Fruit fly (Drosophila melanogaster) whole organism, embryonic: ENCODE data around the gene nmo.

ENCODE experiments used
- Aef1 ChIP-seq: fragments of 200-800 bp; sonication (Bioruptor generic); IDR thresholded peaks from 3 replicates; pipeline ENCODE4 v1.3.6; 2022; ENCODE audit warnings: missing biosample characterization, missing genetic modification characterization
- Antp ChIP-seq: fragments of 200-800 bp; sonication (Bioruptor generic); optimal IDR thresholded peaks from 3 replicates; lab custom pipeline; 2016; ENCODE audit warnings: missing biosample characterization, missing genetic modification characterization
- Awh ChIP-seq: fragments of 200-800 bp; sonication (Bioruptor generic); IDR thresholded peaks from 2 replicates; pipeline ENCODE4, ENCODE4 v1.3.6; 2022; ENCODE audit warnings: missing biosample characterization, missing genetic modification characterization
- B-H2 ChIP-seq: fragments of 200-800 bp; sonication (Bioruptor generic); optimal IDR thresholded peaks from 2 replicates; lab custom pipeline; 2018; ENCODE audit warnings: missing biosample characterization, mild to moderate bottlenecking, missing genetic modification characterization
- BtbVII ChIP-seq: fragments of 200-800 bp; sonication (Bioruptor generic); optimal IDR thresholded peaks from 3 replicates; lab custom pipeline; 2017; ENCODE audit warnings: missing biosample characterization, mild to moderate bottlenecking, missing genetic modification characterization
- CG10462 ChIP-seq: fragments of 200-800 bp; sonication (Bioruptor generic); optimal IDR thresholded peaks from 2 replicates; lab custom pipeline; 2016; ENCODE audit warnings: missing biosample characterization, missing genetic modification characterization
- CG11695 ChIP-seq: fragments of 200-800 bp; sonication (Bioruptor generic); IDR thresholded peaks from 3 replicates; pipeline ENCODE4 v1.3.6; 2022; ENCODE audit warnings: missing biosample characterization, missing genetic modification characterization
- CG12219 ChIP-seq: fragments of 200-800 bp; sonication (Bioruptor generic); optimal IDR thresholded peaks from 3 replicates; lab custom pipeline; 2018; ENCODE audit warnings: missing biosample characterization, mild to moderate bottlenecking, missing genetic modification characterization
- CG12744 ChIP-seq: fragments of 200-800 bp; sonication (Bioruptor generic); optimal IDR thresholded peaks from 2 replicates; lab custom pipeline; 2016; ENCODE audit warnings: missing biosample characterization, missing genetic modification characterization
- CG13123 ChIP-seq: fragments of 200-800 bp; sonication (Bioruptor generic); optimal IDR thresholded peaks from 2 replicates; lab custom pipeline; 2016; ENCODE audit warnings: missing biosample characterization, missing genetic modification characterization
- CG14014 ChIP-seq: fragments of 200-800 bp; sonication (Bioruptor generic); IDR thresholded peaks from 2 replicates; pipeline ENCODE4 v1.3.6; 2022; ENCODE audit warnings: missing biosample characterization, missing genetic modification characterization
- CG17328 ChIP-seq: fragments of 200-800 bp; sonication (Bioruptor generic); IDR thresholded peaks from 2 replicates; pipeline ENCODE4 v1.3.6; 2022; ENCODE audit warnings: missing biosample characterization, missing genetic modification characterization
- CG18599 ChIP-seq: fragments of 200-800 bp; sonication (Bioruptor generic); optimal IDR thresholded peaks from 3 replicates; lab custom pipeline; 2017; ENCODE audit warnings: missing biosample characterization, missing genetic modification characterization, mild to moderate bottlenecking, moderate library complexity, missing genetic modification reagents
- CG2678 ChIP-seq: fragments of 200-800 bp; sonication (Bioruptor generic); optimal IDR thresholded peaks from 3 replicates; lab custom pipeline; 2019; ENCODE audit warnings: missing biosample characterization, mild to moderate bottlenecking, missing genetic modification characterization, moderate library complexity
- CG30020 ChIP-seq: fragments of 200-800 bp; optimal IDR thresholded peaks from 2 replicates; lab custom pipeline; 2019; ENCODE audit warnings: missing biosample characterization, mild to moderate bottlenecking, missing genetic modification characterization, moderate library complexity
- CG30403 ChIP-seq: fragments of 200-800 bp; sonication (Bioruptor generic); optimal IDR thresholded peaks from 3 replicates; lab custom pipeline; 2016; ENCODE audit warnings: missing biosample characterization, missing genetic modification characterization
- CG34376 ChIP-seq: fragments of 200-800 bp; sonication (Bioruptor generic); optimal IDR thresholded peaks from 2 replicates; lab custom pipeline; 2018; ENCODE audit warnings: missing biosample characterization, mild to moderate bottlenecking, missing genetic modification characterization
- CG4617 ChIP-seq: fragments of 200-800 bp; sonication (Bioruptor generic); optimal IDR thresholded peaks from 3 replicates; lab custom pipeline; 2016; ENCODE audit warnings: missing biosample characterization, missing genetic modification characterization, borderline replicate concordance
- CG6175 ChIP-seq: fragments of 200-800 bp; sonication (Bioruptor generic); IDR thresholded peaks from 3 replicates; pipeline ENCODE4 v1.3.6; 2022; ENCODE audit warnings: missing biosample characterization, missing genetic modification characterization
- CG6689 ChIP-seq: fragments of 200-800 bp; sonication (Bioruptor generic); IDR thresholded peaks from 2 replicates; pipeline ENCODE4 v1.3.6; 2022; ENCODE audit warnings: missing biosample characterization, missing genetic modification characterization
- CG7786 ChIP-seq: fragments of 200-800 bp; sonication (Bioruptor generic); optimal IDR thresholded peaks from 2 replicates; lab custom pipeline; 2016; ENCODE audit warnings: missing biosample characterization, missing genetic modification characterization
- CG7987 ChIP-seq: fragments of 200-800 bp; sonication (Bioruptor generic); optimal IDR thresholded peaks from 2 replicates; lab custom pipeline; 2018; ENCODE audit warnings: missing biosample characterization, mild to moderate bottlenecking, missing genetic modification characterization, moderate library complexity
- CG8290 ChIP-seq, 3 experiments: fragments of 200-800 bp; sonication (Bioruptor generic); optimal IDR thresholded peaks; 2 replicates each; lab custom pipeline; 2016 to 2019; ENCODE audit warnings: missing biosample characterization in 3 of 3, missing genetic modification characterization in 3 of 3, mild to moderate bottlenecking in 2 of 3, moderate library complexity in 1 of 3
- CG8765 ChIP-seq: fragments of 200-800 bp; sonication (Bioruptor generic); IDR thresholded peaks from 2 replicates; pipeline ENCODE4 v1.3.6; 2022; ENCODE audit warnings: missing biosample characterization, missing genetic modification characterization
- CG9215 ChIP-seq: fragments of 200-800 bp; sonication (Bioruptor generic); IDR thresholded peaks from 2 replicates; pipeline ENCODE4 v1.3.6; 2022; ENCODE audit warnings: missing biosample characterization, missing genetic modification characterization
- Dad ChIP-seq: fragments of 200-800 bp; sonication (Bioruptor generic); optimal IDR thresholded peaks from 3 replicates; lab custom pipeline; 2016; ENCODE audit warnings: missing biosample characterization, missing genetic modification characterization
- Dfd ChIP-seq, 2 experiments: fragments of >200 bp; optimal IDR thresholded peaks; 2 replicates each; lab custom pipeline; 2017; ENCODE audit warnings: missing biosample characterization in 2 of 2, missing genetic modification characterization in 2 of 2
- Eip74EF ChIP-seq, 2 experiments: fragments of 200-800 bp in 1 of 2; fragments of >200 bp in 1 of 2; sonication (Bioruptor generic) in 1 of 2; optimal IDR thresholded peaks; 2 replicates each; lab custom pipeline; 2017 to 2019; ENCODE audit warnings: missing biosample characterization in 2 of 2, missing genetic modification characterization in 2 of 2, mild to moderate bottlenecking in 1 of 2, moderate library complexity in 1 of 2
- Opbp ChIP-seq: fragments of 200-800 bp; sonication (Bioruptor generic); IDR thresholded peaks from 3 replicates; pipeline ENCODE4 v1.3.6; 2022; ENCODE audit warnings: missing biosample characterization, missing genetic modification characterization; ENCODE audit not compliant: partially characterized antibody
- Poxn ChIP-seq: fragments of 200-800 bp; sonication (Bioruptor generic); IDR thresholded peaks from 2 replicates; pipeline ENCODE4 v1.3.6; 2022; ENCODE audit warnings: missing biosample characterization, missing genetic modification characterization
- ash1 ChIP-seq: fragments of 200-800 bp; sonication (Bioruptor generic); optimal IDR thresholded peaks from 2 replicates; lab custom pipeline; 2018; ENCODE audit warnings: missing biosample characterization, mild to moderate bottlenecking, missing genetic modification characterization
- chn ChIP-seq: fragments of 200-800 bp; sonication (Bioruptor generic); optimal IDR thresholded peaks from 2 replicates; lab custom pipeline; 2016; ENCODE audit warnings: missing biosample characterization, missing genetic modification characterization
- crp ChIP-seq, 2 experiments: fragments of 200-800 bp; sonication (Bioruptor generic); optimal IDR thresholded peaks; 2 replicates in 1 of 2; 3 replicates in 1 of 2; lab custom pipeline; 2017; ENCODE audit warnings: missing biosample characterization in 2 of 2, missing genetic modification characterization in 2 of 2, mild to moderate bottlenecking in 1 of 2, moderate library complexity in 1 of 2
- dati ChIP-seq: fragments of 200-800 bp; sonication (Bioruptor generic); IDR thresholded peaks from 2 replicates; pipeline ENCODE4 v1.3.6; 2022; ENCODE audit warnings: missing biosample characterization, missing genetic modification characterization
- dmrt11E ChIP-seq: fragments of 200-800 bp; sonication (Bioruptor generic); optimal IDR thresholded peaks from 3 replicates; lab custom pipeline; 2018; ENCODE audit warnings: missing biosample characterization, mild to moderate bottlenecking, missing genetic modification characterization, moderate library complexity
- dpn ChIP-seq, 2 experiments: fragments of 200-800 bp; sonication (Bioruptor generic); optimal IDR thresholded peaks; 3 replicates each; lab custom pipeline; 2016; ENCODE audit warnings: missing biosample characterization in 2 of 2, missing genetic modification characterization in 2 of 2
- emc ChIP-seq: fragments of 200-800 bp; sonication (Bioruptor generic); optimal IDR thresholded peaks from 2 replicates; lab custom pipeline; 2016; ENCODE audit warnings: missing biosample characterization, missing genetic modification characterization
- ind ChIP-seq: fragments of 200-800 bp; sonication (Bioruptor generic); optimal IDR thresholded peaks from 3 replicates; lab custom pipeline; 2016; ENCODE audit warnings: missing biosample characterization, missing genetic modification characterization
- kay ChIP-seq: fragments of 200-800 bp; sonication (Bioruptor generic); optimal IDR thresholded peaks from 2 replicates; lab custom pipeline; 2016; ENCODE audit warnings: missing biosample characterization, missing genetic modification characterization
- luna ChIP-seq: fragments of 200-800 bp; sonication (Bioruptor generic); optimal IDR thresholded peaks from 2 replicates; lab custom pipeline; 2016; ENCODE audit warnings: missing biosample characterization, missing genetic modification characterization
- mirr ChIP-seq: fragments of 200-800 bp; sonication (Bioruptor generic); optimal IDR thresholded peaks from 3 replicates; lab custom pipeline; 2018; ENCODE audit warnings: missing biosample characterization, mild to moderate bottlenecking, missing genetic modification characterization
- pfk ChIP-seq: fragments of 200-800 bp; sonication (Bioruptor generic); optimal IDR thresholded peaks from 2 replicates; lab custom pipeline; 2018; ENCODE audit warnings: missing biosample characterization, mild to moderate bottlenecking, missing genetic modification characterization, moderate library complexity
- phol ChIP-seq: fragments of 200-800 bp; sonication (Bioruptor generic); optimal IDR thresholded peaks from 3 replicates; lab custom pipeline; 2018; ENCODE audit warnings: missing biosample characterization, mild to moderate bottlenecking, missing genetic modification characterization, moderate library complexity
- sd ChIP-seq: fragments of 200-800 bp; sonication (Bioruptor generic); optimal IDR thresholded peaks from 3 replicates; lab custom pipeline; 2018; ENCODE audit warnings: missing biosample characterization, mild to moderate bottlenecking, missing genetic modification characterization, moderate library complexity
- sens ChIP-seq: fragments of 200-800 bp; sonication (Bioruptor generic); peaks from one replicate; lab custom pipeline; 2016; ENCODE audit warnings: missing biosample characterization, missing genetic modification characterization
- seq ChIP-seq: fragments of 200-800 bp; sonication (Bioruptor generic); IDR thresholded peaks from 2 replicates; pipeline ENCODE4 v1.3.6; 2022; ENCODE audit warnings: missing biosample characterization, missing genetic modification characterization
- tll ChIP-seq, 2 experiments: fragments of 200-800 bp in 1 of 2; fragments of >200 bp in 1 of 2; sonication (Bioruptor generic) in 1 of 2; optimal IDR thresholded peaks; 2 replicates each; lab custom pipeline; 2017 to 2019; ENCODE audit warnings: missing biosample characterization in 2 of 2, missing genetic modification characterization in 2 of 2, mild to moderate bottlenecking in 1 of 2, moderate library complexity in 1 of 2
- trh ChIP-seq: fragments of 200-800 bp; sonication (Bioruptor generic); optimal IDR thresholded peaks from 2 replicates; lab custom pipeline; 2016; ENCODE audit warnings: missing biosample characterization, missing genetic modification characterization
- ttk ChIP-seq: fragments of 200-800 bp; sonication (Bioruptor generic); IDR thresholded peaks from 2 replicates; pipeline ENCODE4 v2.1.2; 2022; ENCODE audit warnings: missing biosample characterization, missing genetic modification characterization
- z ChIP-seq: fragments of 200-800 bp; sonication (Bioruptor generic); IDR thresholded peaks from 3 replicates; pipeline ENCODE4 v1.3.6; 2022; ENCODE audit warnings: missing biosample characterization, missing genetic modification characterization

The nmo gene

dm6 chr3L:7940558-7941238 is 38.1 kb upstream of the nmo start (continued):
- TF ChIP-seq crp (GFP tag; optimal IDR thresholded peaks at IDR 0.05; lab: Kevin White, UChicago) (no peak), Dad (GFP tag; lab: Kevin White, UChicago) (no peak), CG9215 (GFP tag; lab: Robert Waterston, UW) (no peak), CG14014 (GFP tag; lab: Robert Waterston, UW) (no peak), luna (no peak), ind (GFP tag; lab: Kevin White, UChicago) (no peak), B-H2 (GFP tag; lab: Kevin White, UChicago) (no peak), tll (GFP tag; optimal IDR thresholded peaks at IDR 0.05; lab: Kevin White, UChicago) (no peak), Opbp (GFP tag; lab: Robert Waterston, UW) (no peak), Eip74EF (GFP tag; optimal IDR thresholded peaks at IDR 0.05; lab: Kevin White, UChicago) (no peak), Aef1 (no peak), CG18599 (peak; percentile 19), CG10462 (GFP tag; lab: Kevin White, UChicago) (no peak), CG30403 (GFP tag; lab: Kevin White, UChicago) (no peak), phol (tag; lab: Kevin White, UChicago) (no peak), CG11695 (GFP tag; lab: Robert Waterston, UW) (no peak), seq (no peak), BtbVII (GFP tag; lab: Kevin White, UChicago) (no peak), CG12744 (no peak), CG8765 (no peak), CG4617 (no peak), emc (no peak), dmrt11E (no peak), CG2678 (tag; lab: Kevin White, UChicago) (peak; percentile 4), CG8290 (GFP tag; optimal IDR thresholded peaks at IDR 0.05; lab: Kevin White, UChicago) (no peak), CG8290 (tag; optimal IDR thresholded peaks at IDR 0.05; lab: Kevin White, UChicago) (peak in 1 of 2 experiments; percentile 7), mirr (peak; percentile 12), Awh (GFP tag; lab: Robert Waterston, UW) (no peak), CG30020 (tag; lab: Kevin White, UChicago) (no peak), ttk (no peak), dati (no peak), ash1 (GFP tag; lab: Kevin White, UChicago) (no peak), CG13123 (GFP tag; lab: Kevin White, UChicago) (no peak), Antp (GFP tag; lab: Kevin White, UChicago) (no peak), sens (GFP tag; lab: Kevin White, UChicago) (no peak), trh (GFP tag; lab: Kevin White, UChicago) (no peak), CG6175 (GFP tag; lab: Robert Waterston, UW) (no peak), CG7786 (no peak), pfk (GFP tag; lab: Kevin White, UChicago) (no peak), z (GFP tag; lab: Robert Waterston, UW) (no peak), Poxn (GFP tag; lab: Robert Waterston, UW) (no peak), sd (no peak), Dfd (GFP tag; optimal IDR thresholded peaks at IDR 0.05; lab: Kevin White, UChicago) (no peak), CG6689 (GFP tag; lab: Robert Waterston, UW) (no peak), CG34376 (peak; percentile 91), chn (GFP tag; lab: Kevin White, UChicago) (no peak), CG7987 (GFP tag; lab: Kevin White, UChicago) (no peak), kay (GFP tag; lab: Kevin White, UChicago) (no peak), dpn (GFP tag; optimal IDR thresholded peaks at IDR 0.05; lab: Kevin White, UChicago) (no peak), CG12219 (no peak), CG17328 (GFP tag; lab: Robert Waterston, UW) (no peak)
